Worm (Caenorhabditis elegans) whole organism, midembryonic: ENCODE results near the gene endu-2.

Experiments used
- T22C8.4 ChIP-seq: fragments of 200-800 bp; sonication (Bioruptor generic); IDR thresholded peaks from 2 replicates; pipeline ENCODE4 v1.3.6; 2022; ENCODE audit warnings: missing genetic modification characterization, missing compliant biosample characterization
- flt-1 ChIP-seq: fragments of 200-800 bp; sonication (Bioruptor generic); IDR thresholded peaks from 2 replicates; pipeline ENCODE4 v1.3.6; 2022; ENCODE audit warnings: missing genetic modification characterization, missing compliant biosample characterization
- klf-2 ChIP-seq: fragments of 200-800 bp; sonication (Bioruptor generic); conservative IDR thresholded peaks from 2 replicates; pipeline ENCODE4 v1.3.6; 2022; ENCODE audit warnings: missing genetic modification reagents, missing genetic modification characterization, missing compliant biosample characterization
- med-1 ChIP-seq: sonication (generic microtip); optimal IDR thresholded peaks from 2 replicates; lab custom pipeline; 2017; ENCODE audit warnings: missing genetic modification characterization, mild to moderate bottlenecking, missing compliant biosample characterization, antibody characterized with exemption, missing genetic modification reagents; ENCODE audit not compliant: insufficient read depth
- ref-1 ChIP-seq: fragments of 200-800 bp; sonication (Bioruptor generic); conservative IDR thresholded peaks from 2 replicates; pipeline ENCODE4 v1.3.6; 2022; ENCODE audit warnings: missing genetic modification reagents, missing genetic modification characterization, missing compliant biosample characterization
- ztf-29 ChIP-seq: fragments of 200-800 bp; sonication (Bioruptor generic); IDR thresholded peaks from 2 replicates; pipeline ENCODE4 v1.3.6; 2022; ENCODE audit warnings: missing genetic modification reagents, missing genetic modification characterization, missing compliant biosample characterization

DNA sequence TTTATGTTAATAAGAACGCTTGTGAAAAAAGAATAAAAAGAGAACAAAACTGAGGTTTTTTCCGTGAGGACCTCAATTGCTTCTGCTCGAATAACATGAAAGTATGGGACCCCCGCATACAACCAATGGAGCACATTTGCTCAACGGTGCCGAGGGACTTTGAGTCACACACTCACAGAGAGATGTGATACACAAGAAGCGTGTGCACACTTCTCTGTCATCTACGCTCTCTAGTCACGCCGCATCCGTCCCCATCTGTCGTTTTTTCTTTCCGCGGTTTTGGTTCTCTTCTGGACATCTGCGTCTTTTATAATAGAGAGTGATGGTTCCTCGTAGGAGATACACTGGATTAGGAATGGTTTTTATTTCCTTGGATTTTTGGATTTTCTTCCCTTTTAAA lies 36.2 kb upstream of the endu-2 start:
- no peak for TF ChIP-seq flt-1 (GFP tag; lab: Robert Waterston, UW)
- TF ChIP-seq ztf-29 (GFP tag; lab: Robert Waterston, UW): no peak
- TF ChIP-seq med-1: no peak
- no peak for TF ChIP-seq klf-2
- no peak for TF ChIP-seq T22C8.4 (GFP tag; lab: Robert Waterston, UW)
- no peak for TF ChIP-seq ref-1
